Fruit fly (Drosophila melanogaster) S2 (cell line): ENCODE measurements around the gene B-H2.

Experiments used
- CG8478 ChIP-seq: fragments of >200 bp; optimal IDR thresholded peaks from 2 replicates; lab custom pipeline; 2018
- CTCF ChIP-seq, 2 experiments: fragments of >200 bp; optimal IDR thresholded peaks; 2 replicates each; lab custom pipeline; 2018

Gene B-H2

DNA sequence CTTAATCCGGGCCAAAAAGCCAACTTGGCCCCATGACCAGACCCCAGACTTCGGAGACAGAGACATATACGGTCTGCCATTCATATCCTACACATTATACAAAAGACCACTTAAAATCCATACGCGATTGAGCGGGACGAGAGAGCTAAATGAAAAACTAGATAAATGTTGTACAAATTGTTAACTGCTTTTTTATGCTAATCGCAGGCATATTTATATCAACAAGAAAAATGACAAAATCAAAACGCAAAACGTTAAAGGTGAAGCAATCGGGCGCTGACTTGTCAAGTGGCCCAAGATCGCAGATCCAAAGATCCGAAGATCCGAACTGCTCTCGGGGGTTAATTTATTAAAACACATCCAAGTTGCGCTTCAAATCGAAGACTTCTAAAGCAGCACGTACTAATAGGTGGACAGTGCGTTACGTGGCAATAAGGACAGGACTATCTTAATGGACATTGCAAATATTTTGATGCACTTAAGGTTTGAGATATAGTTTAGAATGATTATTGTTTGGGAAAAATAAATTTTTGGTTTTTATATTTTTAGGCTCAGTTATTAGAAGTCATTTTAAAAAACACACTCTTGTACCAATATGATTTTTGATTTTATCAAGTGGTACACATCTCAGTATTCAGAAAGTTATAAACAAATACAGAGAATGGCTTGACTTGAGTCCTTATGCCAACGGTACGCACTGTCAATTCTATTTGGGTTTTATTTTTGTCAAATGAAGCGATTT lies 15.7 kb downstream of the B-H2 start:
- no peak for TF ChIP-seq CTCF (optimal IDR thresholded peaks at IDR 0.05; lab: Kevin White, UChicago)
- TF ChIP-seq CG8478 (lab: Kevin White, UChicago) = no peak

DNA sequence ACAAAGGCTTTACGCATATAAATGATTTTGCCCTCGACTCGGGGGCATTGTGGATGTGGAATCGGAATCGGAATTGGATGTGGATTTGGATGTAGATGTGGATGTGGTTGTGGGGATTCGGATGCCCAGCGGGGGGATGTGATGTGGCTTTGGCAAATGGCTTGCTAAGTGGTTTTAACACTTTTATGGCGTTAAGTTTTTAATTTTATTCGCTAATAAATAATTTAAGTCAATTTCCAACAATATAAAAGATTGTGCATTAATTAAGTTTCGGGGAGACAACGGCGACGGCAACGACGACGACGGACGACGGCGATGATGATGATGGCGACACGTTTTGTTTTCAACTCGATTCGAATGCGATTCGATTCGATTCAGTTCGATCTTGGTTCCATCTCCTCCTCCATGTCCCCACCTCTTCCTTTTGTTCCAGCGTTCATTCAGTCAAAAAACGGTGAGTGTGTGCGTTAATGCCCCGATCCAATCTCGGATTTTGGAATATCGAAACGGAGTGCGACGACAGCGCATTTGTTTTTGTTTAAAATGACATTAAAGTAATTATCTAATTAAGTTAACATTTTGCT lies 16.4 kb downstream of the B-H2 start:
- no peak for TF ChIP-seq CTCF (optimal IDR thresholded peaks at IDR 0.05; lab: Kevin White, UChicago)
- TF ChIP-seq CG8478 (lab: Kevin White, UChicago) = no peak

DNA sequence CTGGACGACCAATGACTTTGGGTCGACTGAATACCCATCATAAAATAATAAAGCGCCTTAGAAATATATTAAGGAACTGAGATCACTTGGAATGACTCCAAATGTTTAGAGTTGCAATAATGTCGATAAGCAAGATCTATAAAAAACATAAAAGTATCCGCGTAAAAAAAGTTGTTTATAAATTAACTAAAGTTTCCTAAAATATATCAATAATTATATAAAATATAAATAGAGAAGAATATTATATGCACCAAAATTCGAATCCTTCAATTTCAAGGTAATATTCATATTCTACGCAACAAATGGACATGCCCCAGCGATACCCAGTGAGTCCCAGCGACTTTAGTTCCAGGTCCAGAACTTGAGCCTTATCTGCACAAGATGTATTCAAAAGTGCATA lies 18.0 kb downstream of the B-H2 start:
- TF ChIP-seq CTCF (optimal IDR thresholded peaks at IDR 0.05; lab: Kevin White, UChicago) = no peak
- no peak for TF ChIP-seq CG8478 (lab: Kevin White, UChicago)

DNA sequence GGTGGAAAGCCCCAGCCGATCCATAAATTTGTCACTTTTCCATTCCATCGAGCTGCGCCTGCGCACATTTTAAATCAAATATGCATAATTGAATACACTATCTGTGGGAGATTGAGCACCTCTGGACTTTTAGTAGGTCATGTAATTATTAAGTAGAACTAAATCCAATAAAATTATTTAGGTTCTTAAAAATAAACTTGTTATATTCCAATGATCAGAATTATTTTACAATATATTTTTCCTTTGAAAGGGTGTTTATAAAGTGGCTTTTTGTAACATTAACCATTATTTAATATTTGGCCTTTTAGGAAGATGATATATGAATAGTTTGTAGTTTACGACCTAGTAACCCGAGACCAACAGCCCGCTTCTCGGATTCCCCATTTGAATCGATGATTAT lies 19.7 kb downstream of the B-H2 start:
- no peak for TF ChIP-seq CG8478 (lab: Kevin White, UChicago)
- no peak for TF ChIP-seq CTCF (optimal IDR thresholded peaks at IDR 0.05; lab: Kevin White, UChicago)

DNA sequence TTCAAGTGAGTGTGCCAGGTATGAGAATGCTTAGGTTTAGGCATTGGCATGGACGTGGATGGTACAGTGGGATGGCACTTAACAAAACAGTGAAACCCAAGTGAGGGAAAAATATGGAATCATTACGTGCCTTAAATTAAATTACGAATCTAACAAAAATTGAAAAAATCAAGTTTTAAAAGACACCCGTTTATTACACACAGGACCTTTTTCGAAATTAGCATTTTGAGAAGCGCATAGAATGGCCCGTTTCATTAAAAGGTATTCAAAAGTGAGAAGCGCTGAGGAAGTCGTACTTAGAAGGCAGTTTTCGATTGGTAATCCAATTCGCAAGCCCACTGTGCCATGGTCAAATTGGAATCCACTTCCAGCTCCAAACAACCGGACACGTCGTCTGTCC lies 22.0 kb downstream of the B-H2 start:
- TF ChIP-seq CTCF (optimal IDR thresholded peaks at IDR 0.05; lab: Kevin White, UChicago) = no peak
- no peak for TF ChIP-seq CG8478 (lab: Kevin White, UChicago)

DNA sequence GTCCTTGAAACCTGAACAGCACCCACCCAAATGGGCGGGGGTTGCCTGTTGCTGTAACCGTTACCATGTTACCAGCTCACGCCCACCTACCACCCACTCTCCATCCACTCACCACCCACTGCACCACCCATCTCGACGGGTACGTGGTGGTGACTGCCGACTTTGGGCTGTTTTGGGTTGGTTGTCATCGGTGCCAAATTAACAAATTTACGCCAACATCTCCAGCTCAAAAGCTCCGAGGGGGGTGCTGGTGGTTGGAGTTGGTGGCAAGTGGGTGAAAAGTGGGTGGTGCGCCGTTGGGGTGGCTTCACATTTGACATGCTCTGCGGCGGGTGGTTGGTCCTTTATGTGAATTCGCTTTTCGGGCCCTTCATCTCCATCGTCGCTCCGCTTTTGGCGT lies 25.3 kb downstream of the B-H2 start:
- TF ChIP-seq CG8478 (lab: Kevin White, UChicago) (no peak), CTCF (optimal IDR thresholded peaks at IDR 0.05; lab: Kevin White, UChicago) (no peak)

DNA sequence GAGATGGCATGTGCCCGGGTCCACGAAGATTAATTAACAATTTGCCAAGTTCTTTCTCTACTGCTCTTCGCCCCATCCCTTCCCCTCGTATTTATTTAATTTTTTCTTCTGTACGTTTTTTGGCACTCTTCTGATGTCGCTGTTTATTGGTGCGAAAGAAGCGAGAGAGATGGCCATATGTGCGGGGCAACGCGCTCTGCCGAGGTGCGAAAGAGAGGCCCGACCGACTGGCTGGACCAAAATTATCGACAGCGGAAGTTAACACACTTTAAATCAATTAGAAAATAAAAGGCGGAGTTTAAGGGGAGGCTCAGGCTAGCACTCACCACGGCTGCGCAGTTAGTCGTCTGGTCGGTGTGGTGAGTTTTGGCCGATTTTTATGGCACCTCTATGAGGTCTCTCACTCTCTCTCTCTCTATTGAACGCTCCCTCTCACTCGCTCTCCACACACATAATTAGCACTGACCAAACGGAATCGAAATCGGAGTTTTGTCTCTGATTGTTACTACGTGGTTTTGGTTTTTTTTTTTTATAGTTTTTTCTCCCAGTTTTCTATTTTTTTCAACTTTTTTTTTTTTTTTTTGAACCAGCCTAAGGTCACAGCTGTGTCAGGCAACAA lies 31.5 kb downstream of the B-H2 start:
- TF ChIP-seq CG8478 (lab: Kevin White, UChicago) (no peak), CTCF (optimal IDR thresholded peaks at IDR 0.05; lab: Kevin White, UChicago) (no peak)

DNA sequence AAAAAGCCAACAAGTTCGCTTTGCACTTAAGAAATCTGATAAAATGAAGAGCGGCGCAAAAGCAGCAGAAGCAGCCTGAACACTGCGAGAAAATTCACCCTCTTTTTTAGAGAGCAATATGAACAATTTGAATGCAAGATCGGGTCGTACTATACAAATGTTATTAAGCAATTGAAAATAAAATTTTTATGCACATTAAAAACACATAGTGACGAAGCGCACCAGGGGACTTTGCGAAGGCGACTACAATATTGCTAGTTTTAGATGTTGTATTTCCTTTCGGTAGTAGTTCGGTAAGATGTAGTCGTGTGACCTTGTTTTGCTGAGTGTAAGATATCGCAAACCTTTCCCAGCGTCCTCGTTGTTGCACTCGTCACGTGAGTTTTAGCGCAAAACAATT lies 37.2 kb downstream of the B-H2 start:
- TF ChIP-seq CTCF (optimal IDR thresholded peaks at IDR 0.05; lab: Kevin White, UChicago) (no peak), CG8478 (lab: Kevin White, UChicago) (no peak)

DNA sequence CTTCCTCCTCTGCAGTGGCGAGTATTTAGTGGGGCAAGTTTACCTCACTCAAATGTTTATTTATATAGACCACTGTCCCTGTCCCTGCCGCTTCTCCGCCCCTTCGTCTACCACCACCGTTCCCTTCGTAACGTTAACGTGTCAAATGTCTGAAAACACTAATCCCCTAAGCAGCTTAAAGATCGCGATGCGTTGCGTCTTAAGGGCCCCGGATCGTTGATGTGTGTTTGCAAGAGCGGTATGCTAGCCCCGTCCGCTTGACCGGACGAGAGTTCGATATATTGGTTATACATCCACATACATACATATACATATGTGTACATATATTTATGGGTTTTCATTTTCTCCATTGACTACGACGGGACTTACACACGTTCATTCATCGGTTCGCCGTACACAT lies 38.6 kb downstream of the B-H2 start:
- TF ChIP-seq CTCF (optimal IDR thresholded peaks at IDR 0.05; lab: Kevin White, UChicago) (no peak), CG8478 (lab: Kevin White, UChicago) (no peak)

DNA sequence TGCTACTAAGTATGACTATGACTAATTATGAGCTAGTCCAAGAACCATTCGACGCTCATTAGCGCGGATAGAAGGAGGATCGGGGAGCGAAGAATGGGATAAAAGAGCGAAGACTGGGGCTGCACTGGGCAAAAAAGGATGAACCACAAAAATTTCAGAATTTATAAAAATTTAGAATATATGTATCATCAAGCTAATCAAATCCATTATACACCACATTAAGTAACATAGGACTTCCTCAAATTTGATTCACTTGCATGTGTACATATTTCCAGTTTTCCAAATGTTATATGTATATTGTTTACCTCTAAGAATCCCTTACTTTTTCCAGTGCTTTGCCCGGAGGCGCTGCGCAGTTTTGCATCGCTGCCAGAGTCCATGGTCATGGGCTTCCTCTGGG lies 41.4 kb downstream of the B-H2 start:
- TF ChIP-seq CG8478 (lab: Kevin White, UChicago) (no peak), CTCF (optimal IDR thresholded peaks at IDR 0.05; lab: Kevin White, UChicago) (no peak)

DNA sequence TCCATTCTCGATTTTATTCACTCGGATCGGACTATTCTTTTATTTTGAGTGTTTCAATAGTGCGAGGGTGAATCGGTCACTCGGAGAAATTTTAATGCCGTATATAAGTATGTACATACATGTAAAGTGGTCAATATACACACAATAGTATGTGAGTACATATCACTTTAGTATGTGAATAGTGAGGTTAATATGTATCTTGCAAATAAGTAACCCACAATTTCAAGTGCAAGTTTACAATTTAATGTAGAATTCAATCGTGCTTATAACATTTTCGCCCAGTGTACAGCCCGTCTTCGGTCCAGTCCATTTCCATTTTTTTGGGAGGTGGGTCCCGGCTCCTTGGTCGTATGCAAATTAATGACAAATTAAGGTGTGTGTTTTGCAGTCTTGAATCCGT lies 43.1 kb downstream of the B-H2 start:
- no peak for TF ChIP-seq CTCF (optimal IDR thresholded peaks at IDR 0.05; lab: Kevin White, UChicago)
- no peak for TF ChIP-seq CG8478 (lab: Kevin White, UChicago)

DNA sequence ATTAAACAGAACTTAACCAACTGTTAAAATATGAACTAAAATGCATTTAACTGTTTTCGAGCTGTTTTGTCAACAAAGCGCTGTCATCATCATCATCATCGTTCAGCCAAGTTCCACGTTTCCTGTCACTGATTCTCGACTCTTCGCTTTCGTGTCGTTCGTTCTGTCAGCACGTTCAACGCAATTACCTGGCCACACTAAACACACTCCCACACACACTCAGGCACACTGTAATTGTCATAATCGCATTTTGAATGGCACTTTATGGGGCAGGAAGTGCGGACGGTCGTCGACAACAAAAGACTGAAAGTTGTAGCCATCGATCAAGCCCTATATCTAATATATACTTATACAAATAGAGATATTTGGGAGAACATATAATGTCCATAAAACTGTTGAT lies 46.7 kb downstream of the B-H2 start:
- TF ChIP-seq CTCF (optimal IDR thresholded peaks at IDR 0.05; lab: Kevin White, UChicago) = no peak
- TF ChIP-seq CG8478 (lab: Kevin White, UChicago) = no peak

DNA sequence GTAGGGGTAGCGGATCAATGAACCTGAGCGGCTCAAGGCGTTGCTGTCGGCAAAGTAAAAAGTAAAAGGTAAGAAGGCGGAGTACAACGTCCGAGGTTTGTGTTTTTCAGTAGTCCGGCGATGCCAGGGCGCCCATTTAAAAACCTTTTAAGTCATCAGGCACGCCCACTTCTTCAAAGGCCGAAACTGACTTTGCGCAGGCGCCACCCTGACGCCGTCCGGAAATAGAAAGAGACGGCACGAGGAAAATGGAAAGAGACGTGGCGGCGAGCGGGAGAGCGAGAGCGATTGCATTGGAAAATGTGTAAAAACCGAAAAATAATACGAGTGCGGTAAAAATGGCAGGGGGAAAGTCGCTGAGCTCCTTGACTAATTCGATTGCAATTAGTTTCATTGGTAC lies 54.2 kb downstream of the B-H2 start:
- TF ChIP-seq CTCF (optimal IDR thresholded peaks at IDR 0.05; lab: Kevin White, UChicago) (no peak), CG8478 (lab: Kevin White, UChicago) (no peak)
